Worm (Caenorhabditis elegans): ENCODE measurements around the gene EGAP2.2.

- TF ChIP-seq nhr-77 (tag; optimal IDR thresholded peaks at IDR 0.05) (no peak), pha-4 (tag; optimal IDR thresholded peaks at IDR 0.05) (peak; percentile 43), lin-39 (tag; optimal IDR thresholded peaks at IDR 0.05) (no peak), zag-1 (tag; optimal IDR thresholded peaks at IDR 0.05) (no peak), unc-62 (GFP tag; optimal IDR thresholded peaks at IDR 0.05) (no peak), unc-39 (tag; optimal IDR thresholded peaks at IDR 0.05) (no peak), nhr-76 (tag; optimal IDR thresholded peaks at IDR 0.05) (no peak), fkh-2 (tag; optimal IDR thresholded peaks at IDR 0.05) (no peak), eor-1 (tag; optimal IDR thresholded peaks at IDR 0.05) (no peak)
Observed at ce11 chrII:5185955-5186539, 43.6 kb upstream of the EGAP2.2 start.
